Worm (Caenorhabditis elegans) whole organism, young adult: ENCODE data around the gene F54F11.1.

ENCODE experiments used
- B0261.1 ChIP-seq: sonication (generic microtip); optimal IDR thresholded peaks from 2 replicates; lab custom pipeline; 2016; ENCODE audit warnings: mild to moderate bottlenecking, missing genetic modification characterization, moderate library complexity, missing compliant biosample characterization
- F33H1.4 ChIP-seq: fragments of 200-800 bp; sonication (Bioruptor generic); IDR thresholded peaks from 2 replicates; pipeline ENCODE4 v1.3.6; 2022; ENCODE audit warnings: missing genetic modification reagents, missing genetic modification characterization, missing compliant biosample characterization
- F37B4.10 ChIP-seq: fragments of 200-800 bp; sonication (Bioruptor generic); IDR thresholded peaks from 2 replicates; pipeline ENCODE4 v1.3.6; 2022; ENCODE audit warnings: missing genetic modification characterization, missing compliant biosample characterization
- F57A8.1 ChIP-seq: fragments of 200-800 bp; sonication (Bioruptor generic); optimal IDR thresholded peaks from 2 replicates; lab custom pipeline; 2018; ENCODE audit warnings: mild to moderate bottlenecking, missing genetic modification characterization, moderate library complexity, missing compliant biosample characterization
- K11D2.4 ChIP-seq: fragments of 200-800 bp; sonication (Bioruptor generic); IDR thresholded peaks from 2 replicates; pipeline ENCODE4 v1.3.6; 2022; ENCODE audit warnings: missing genetic modification reagents, missing genetic modification characterization, missing compliant biosample characterization
- K12H6.12 ChIP-seq: fragments of 200-800 bp; sonication (Bioruptor generic); optimal IDR thresholded peaks from 2 replicates; lab custom pipeline; 2018; ENCODE audit warnings: mild to moderate bottlenecking, missing genetic modification characterization, missing compliant biosample characterization
- T07F8.4 ChIP-seq: sonication (generic microtip); optimal IDR thresholded peaks from 2 replicates; lab custom pipeline; 2016; ENCODE audit warnings: mild to moderate bottlenecking, missing genetic modification characterization, moderate library complexity, missing compliant biosample characterization
- Y56A3A.18 ChIP-seq: fragments of 200-800 bp; sonication (Bioruptor generic); IDR thresholded peaks from 2 replicates; pipeline ENCODE4 v1.3.6; 2022; ENCODE audit warnings: missing genetic modification reagents, missing genetic modification characterization, missing compliant biosample characterization
- ZK185.1 ChIP-seq: sonication (generic microtip); optimal IDR thresholded peaks from 2 replicates; lab custom pipeline; 2016; ENCODE audit warnings: mild to moderate bottlenecking, missing genetic modification characterization, missing compliant biosample characterization; ENCODE audit not compliant: poor library complexity, severe bottlenecking
- ama-1 ChIP-seq, 3 experiments: fragments of 150-350 bp in 1 of 3; sonication (generic microtip) in 2 of 3; optimal IDR thresholded peaks; 2 replicates each; lab custom pipeline; 2014 to 2018; ENCODE audit warnings: missing biosample characterization in 2 of 3, missing genetic modification characterization in 2 of 3, missing genetic modification reagents in 2 of 3
- aptf-2 ChIP-seq: fragments of 200-800 bp; sonication (Bioruptor generic); conservative IDR thresholded peaks from 2 replicates; pipeline ENCODE4 v1.3.6; 2022; ENCODE audit warnings: missing genetic modification reagents, missing genetic modification characterization, missing compliant biosample characterization
- athp-1 ChIP-seq: sonication (generic microtip); optimal IDR thresholded peaks from 2 replicates; lab custom pipeline; 2017; ENCODE audit warnings: mild to moderate bottlenecking, missing genetic modification characterization, missing compliant biosample characterization
- attf-5 ChIP-seq: fragments of 200-800 bp; sonication (Bioruptor generic); optimal IDR thresholded peaks from 2 replicates; lab custom pipeline; 2018; ENCODE audit warnings: mild to moderate bottlenecking, missing genetic modification characterization, missing compliant biosample characterization
- bed-1 ChIP-seq: fragments of 200-800 bp; sonication (Bioruptor generic); IDR thresholded peaks from 2 replicates; pipeline ENCODE4 v1.3.6; 2022; ENCODE audit warnings: missing genetic modification reagents, missing genetic modification characterization, missing compliant biosample characterization
- bed-2 ChIP-seq: fragments of 200-800 bp; sonication (Bioruptor generic); IDR thresholded peaks from 2 replicates; pipeline ENCODE4 v1.3.6; 2022; ENCODE audit warnings: missing genetic modification reagents, missing genetic modification characterization, missing compliant biosample characterization
- ccch-3 ChIP-seq: fragments of 200-800 bp; sonication (Bioruptor generic); optimal IDR thresholded peaks from 2 replicates; lab custom pipeline; 2018; ENCODE audit warnings: mild to moderate bottlenecking, missing genetic modification characterization, missing compliant biosample characterization
- cebp-2 ChIP-seq: fragments of 200-800 bp; sonication (Bioruptor generic); IDR thresholded peaks from 2 replicates; pipeline ENCODE4 v1.3.6; 2022; ENCODE audit warnings: missing genetic modification characterization, missing compliant biosample characterization
- ceh-100 ChIP-seq: fragments of 200-800 bp; sonication (Bioruptor generic); IDR thresholded peaks from 2 replicates; pipeline ENCODE4 v1.3.6; 2022; ENCODE audit warnings: missing genetic modification reagents, missing genetic modification characterization, missing compliant biosample characterization
- chd-7 ChIP-seq: sonication (generic microtip); optimal IDR thresholded peaks from 2 replicates; lab custom pipeline; 2016; ENCODE audit warnings: mild to moderate bottlenecking, missing genetic modification characterization, moderate library complexity, missing compliant biosample characterization
- dpl-1 ChIP-seq: fragments of 150-350 bp; optimal IDR thresholded peaks from 2 replicates; lab custom pipeline; 2014; ENCODE audit warnings: missing biosample characterization, missing genetic modification reagents, missing genetic modification characterization
- egl-44 ChIP-seq: fragments of 200-800 bp; sonication (Bioruptor generic); IDR thresholded peaks from 2 replicates; pipeline ENCODE4 v1.3.6; 2022; ENCODE audit warnings: missing genetic modification reagents, missing genetic modification characterization, missing compliant biosample characterization
- fkh-3 ChIP-seq: sonication (generic microtip); optimal IDR thresholded peaks from 2 replicates; lab custom pipeline; 2016; ENCODE audit warnings: mild to moderate bottlenecking, missing genetic modification characterization, missing compliant biosample characterization
- him-1 ChIP-seq: sonication (generic microtip); optimal IDR thresholded peaks from 2 replicates; lab custom pipeline; 2016; ENCODE audit warnings: missing genotype, missing genetic modification reagents, missing genetic modification characterization, missing compliant biosample characterization
- hmg-1.2 ChIP-seq: fragments of 200-800 bp; sonication (Bioruptor generic); IDR thresholded peaks from 2 replicates; pipeline ENCODE4 v1.3.6; 2022; ENCODE audit warnings: missing genetic modification reagents, missing genetic modification characterization, missing compliant biosample characterization
- lin-40 ChIP-seq: sonication (generic microtip); optimal IDR thresholded peaks from 2 replicates; lab custom pipeline; 2016; ENCODE audit warnings: missing genetic modification characterization, mild to moderate bottlenecking, missing compliant biosample characterization, missing genotype, missing genetic modification reagents
- lin-54 ChIP-seq: fragments of 200-800 bp; sonication (Bioruptor generic); optimal IDR thresholded peaks from 2 replicates; lab custom pipeline; 2018; ENCODE audit warnings: mild to moderate bottlenecking, missing genetic modification characterization, missing compliant biosample characterization
- lsy-27 ChIP-seq: sonication (generic microtip); optimal IDR thresholded peaks from 2 replicates; lab custom pipeline; 2017; ENCODE audit warnings: missing genetic modification characterization, mild to moderate bottlenecking, missing compliant biosample characterization, antibody characterized with exemption, missing genotype, borderline replicate concordance; ENCODE audit not compliant: insufficient read depth
- mcd-1 ChIP-seq: fragments of 200-800 bp; sonication (Bioruptor generic); IDR thresholded peaks from 2 replicates; pipeline ENCODE4 v1.3.6; 2022; ENCODE audit warnings: missing genetic modification reagents, missing genetic modification characterization, missing compliant biosample characterization
- mel-28 ChIP-seq: sonication (generic microtip); optimal IDR thresholded peaks from 2 replicates; lab custom pipeline; 2016; ENCODE audit warnings: borderline replicate concordance, mild to moderate bottlenecking, missing genetic modification characterization, missing compliant biosample characterization
- nfya-2 ChIP-seq: fragments of 200-800 bp; sonication (Bioruptor generic); IDR thresholded peaks from 2 replicates; pipeline ENCODE4 v1.3.6; 2022; ENCODE audit warnings: missing genetic modification reagents, missing genetic modification characterization, missing compliant biosample characterization
- nfyb-1 ChIP-seq: fragments of 200-800 bp; sonication (Bioruptor generic); IDR thresholded peaks from 2 replicates; pipeline ENCODE4 v1.3.6; 2022; ENCODE audit warnings: missing genetic modification reagents, missing genetic modification characterization, missing compliant biosample characterization
- nhr-90 ChIP-seq: sonication (generic microtip); optimal IDR thresholded peaks from 2 replicates; lab custom pipeline; 2016; ENCODE audit warnings: missing genotype, mild to moderate bottlenecking, missing genetic modification characterization, missing compliant biosample characterization
- pbrm-1 ChIP-seq: fragments of 200-800 bp; sonication (Bioruptor generic); IDR thresholded peaks from 2 replicates; pipeline ENCODE4 v1.3.6; 2022; ENCODE audit warnings: missing genetic modification reagents, missing genetic modification characterization, missing compliant biosample characterization
- snpc-4 ChIP-seq, 5 experiments: fragments of 150-350 bp in 1 of 5; sonication (generic microtip) in 4 of 5; optimal IDR thresholded peaks; 2 replicates each; lab custom pipeline; 2014 to 2018; ENCODE audit warnings: missing genetic modification characterization in 5 of 5, missing biosample characterization in 3 of 5, antibody characterized with exemption in 2 of 5, mild to moderate bottlenecking in 2 of 5, missing compliant biosample characterization in 2 of 5, missing genotype in 2 of 5, moderate library complexity in 2 of 5, missing genetic modification reagents in 1 of 5
- somi-1 ChIP-seq: fragments of 200-800 bp; sonication (Bioruptor generic); optimal IDR thresholded peaks from 2 replicates; lab custom pipeline; 2018; ENCODE audit warnings: mild to moderate bottlenecking, missing genetic modification characterization, missing compliant biosample characterization
- tbx-9 ChIP-seq: sonication (generic microtip); optimal IDR thresholded peaks from 2 replicates; lab custom pipeline; 2016; ENCODE audit warnings: borderline replicate concordance, missing genetic modification characterization, inconsistent platforms, missing compliant biosample characterization
- tlf-1 ChIP-seq: fragments of 200-800 bp; sonication (Bioruptor generic); optimal IDR thresholded peaks from 2 replicates; lab custom pipeline; 2018; ENCODE audit warnings: mild to moderate bottlenecking, missing genetic modification characterization, missing compliant biosample characterization
- xnd-1 ChIP-seq: sonication (generic microtip); optimal IDR thresholded peaks from 2 replicates; lab custom pipeline; 2016; ENCODE audit warnings: missing genotype, missing genetic modification reagents, missing genetic modification characterization, missing compliant biosample characterization
- zfh-2 ChIP-seq: fragments of 200-800 bp; sonication (Bioruptor generic); conservative IDR thresholded peaks from 2 replicates; pipeline ENCODE4 v1.3.6; 2022; ENCODE audit warnings: missing genetic modification reagents, missing genetic modification characterization, missing compliant biosample characterization
- ztf-18 ChIP-seq: sonication (generic microtip); optimal IDR thresholded peaks from 2 replicates; lab custom pipeline; 2016; ENCODE audit warnings: missing genotype, mild to moderate bottlenecking, missing genetic modification characterization, missing compliant biosample characterization
- ztf-25 ChIP-seq: fragments of 200-800 bp; sonication (Bioruptor generic); IDR thresholded peaks from 2 replicates; pipeline ENCODE4 v1.3.6; 2022; ENCODE audit warnings: missing genetic modification reagents, missing genetic modification characterization, missing compliant biosample characterization

Gene F54F11.1

DNA sequence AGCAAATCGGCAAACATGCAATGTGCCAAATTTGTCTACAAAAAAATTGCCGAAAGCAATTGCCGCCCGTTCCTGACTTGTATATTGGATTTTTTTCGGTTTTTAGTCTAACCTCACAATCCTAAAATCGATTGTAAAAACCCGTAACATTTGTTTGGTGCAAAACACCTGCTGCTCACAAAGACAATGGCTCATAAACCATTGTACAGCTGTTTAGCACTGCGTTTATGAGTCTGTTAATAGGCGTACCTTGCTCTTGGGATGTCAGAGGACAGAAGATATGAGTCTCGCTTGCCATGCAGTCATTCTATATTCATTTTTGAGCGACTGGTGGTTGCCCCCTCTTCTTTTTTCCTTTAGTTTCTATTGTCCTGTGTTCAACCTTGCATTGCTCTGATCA lies 31.7 kb upstream of the F54F11.1 start, which contains the start of gene E01G4.5:
TSS of gene E01G4.5 (plus strand) at position 301 of the 400 bp plus-strand sequence.
- TF ChIP-seq tbx-9 (tag; lab: Kevin White, UChicago) = no peak
- no peak for TF ChIP-seq mel-28 (tag; lab: Kevin White, UChicago)
- no peak for TF ChIP-seq athp-1 (tag; lab: Kevin White, UChicago)
- no peak for TF ChIP-seq bed-1 (GFP tag; lab: Robert Waterston, UW)
- TF ChIP-seq dpl-1 (GFP tag; lab: Kevin White, UChicago) = no peak
- TF ChIP-seq K12H6.12 (tag; lab: Kevin White, UChicago) = no peak
- TF ChIP-seq ceh-100 (GFP tag; lab: Robert Waterston, UW) = no peak
- no peak for TF ChIP-seq ztf-18 (tag; lab: Kevin White, UChicago)
- no peak for TF ChIP-seq tlf-1 (GFP tag; lab: Kevin White, UChicago)
- TF ChIP-seq, all 124 proteins: peak for 0

DNA sequence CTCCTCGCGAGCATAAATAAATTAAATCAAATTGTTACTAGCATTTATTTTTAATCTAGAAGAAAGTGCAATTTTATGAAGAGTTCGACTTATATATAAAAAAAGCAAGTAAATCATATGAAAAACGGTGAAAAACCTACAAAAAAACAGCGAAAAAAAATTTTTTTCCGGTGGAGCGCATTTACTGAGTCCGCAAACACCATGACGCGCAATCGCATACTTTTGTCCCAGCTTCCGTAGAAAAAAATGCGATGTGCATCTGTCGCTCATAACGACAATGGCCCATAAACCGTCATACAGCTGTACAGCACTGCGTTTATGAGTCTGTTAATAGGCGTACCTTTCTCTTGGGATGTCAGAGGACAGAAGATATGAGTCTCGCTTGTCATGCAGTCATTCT lies 26.5 kb upstream of the F54F11.1 start:
- TF ChIP-seq hmg-1.2 (GFP tag; lab: Robert Waterston, UW) = no peak
- TF ChIP-seq ztf-25 (GFP tag; lab: Robert Waterston, UW) = no peak
- TF ChIP-seq egl-44 (GFP tag; lab: Robert Waterston, UW) = no peak
- no peak for TF ChIP-seq snpc-4 (GFP tag; optimal IDR thresholded peaks at IDR 0.05; lab: Kevin White, UChicago)
- peak in 1 of 4 experiments; percentile 23 for TF ChIP-seq snpc-4 (tag; optimal IDR thresholded peaks at IDR 0.05; lab: Kevin White, UChicago)
- no peak for TF ChIP-seq ama-1 (optimal IDR thresholded peaks at IDR 0.05; lab: Kevin White, UChicago)
- no peak for TF ChIP-seq ama-1 (GFP tag; optimal IDR thresholded peaks at IDR 0.05; lab: Kevin White, UChicago)
- TF ChIP-seq him-1 (tag; lab: Kevin White, UChicago) = no peak
- TF ChIP-seq attf-5 (GFP tag; lab: Kevin White, UChicago) = peak; percentile 20
- peak; percentile 26 for TF ChIP-seq lin-40 (tag; lab: Kevin White, UChicago)
- TF ChIP-seq Y56A3A.18 (GFP tag; lab: Robert Waterston, UW) = no peak
- TF ChIP-seq F33H1.4 = no peak
- peak; percentile 93 for TF ChIP-seq mcd-1 (GFP tag; lab: Robert Waterston, UW)
- TF ChIP-seq, all 124 proteins: peak for 4

DNA sequence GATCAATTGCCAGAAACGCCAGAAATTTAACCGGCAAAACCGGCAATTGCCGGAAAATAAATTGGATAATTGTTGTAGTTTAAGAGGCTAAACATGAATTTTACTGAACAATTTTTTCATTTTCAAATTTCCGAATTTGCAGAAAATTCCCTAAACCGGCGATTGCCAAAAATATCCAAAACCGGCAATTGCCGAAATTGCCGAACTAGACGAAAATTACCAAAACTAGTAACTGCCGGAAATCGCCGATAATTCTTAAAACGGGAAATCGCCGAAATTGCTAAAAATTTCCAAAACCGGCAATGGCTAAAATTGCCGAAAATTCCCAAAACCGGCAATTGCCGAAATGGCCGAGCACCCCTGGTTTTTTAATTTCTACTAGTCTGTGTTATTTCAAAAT lies 24.3 kb upstream of the F54F11.1 start:
- no peak for TF ChIP-seq nfyb-1 (GFP tag; lab: Robert Waterston, UW)
- TF ChIP-seq fkh-3 (tag; lab: Kevin White, UChicago) = no peak
- TF ChIP-seq him-1 (tag; lab: Kevin White, UChicago) = no peak
- TF ChIP-seq xnd-1 (tag; lab: Kevin White, UChicago) = no peak

DNA sequence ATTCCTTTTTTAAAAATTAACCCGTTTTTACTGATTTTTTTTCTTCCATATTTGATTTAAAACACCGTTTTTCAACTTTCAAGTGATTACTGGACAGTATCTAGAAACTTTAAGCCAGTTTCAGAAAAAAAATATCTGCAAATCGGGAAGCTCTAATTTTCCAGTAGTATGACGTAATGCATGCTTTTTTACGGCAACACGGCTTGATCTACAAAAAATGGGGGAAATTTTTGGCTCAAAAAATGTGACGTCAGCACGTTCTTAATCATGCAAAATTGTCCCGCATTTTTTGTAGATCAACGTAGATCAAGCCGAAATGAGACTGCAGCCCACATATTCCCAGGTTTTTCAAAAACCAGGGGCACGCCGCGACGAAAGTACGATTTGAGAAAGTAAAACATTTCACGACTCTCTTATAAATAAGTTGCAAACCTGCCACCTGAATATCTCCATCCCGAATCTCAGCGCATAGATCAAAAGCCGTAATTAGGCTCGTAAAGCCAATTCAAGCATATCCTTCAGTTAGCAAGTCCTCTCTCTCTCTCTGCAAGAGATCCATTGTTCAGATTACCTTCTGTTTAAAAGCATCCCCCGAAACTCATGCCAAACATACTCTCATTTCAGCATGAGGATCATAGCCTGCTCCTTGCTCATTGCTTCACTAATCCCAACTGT lies 21.8 kb upstream of the F54F11.1 start, which contains the start of gene E01G4.6:
TSS of gene E01G4.6 (plus strand) at position 625 of the 675 bp plus-strand sequence.
- TF ChIP-seq lin-54 (GFP tag; lab: Kevin White, UChicago) (no peak), nhr-90 (tag; lab: Kevin White, UChicago) (no peak), ZK185.1 (tag; lab: Kevin White, UChicago) (no peak), zfh-2 (GFP tag; lab: Robert Waterston, UW) (no peak), cebp-2 (GFP tag; lab: Robert Waterston, UW) (no peak), lsy-27 (tag; lab: Kevin White, UChicago) (no peak), nfya-2 (GFP tag; lab: Robert Waterston, UW) (no peak), tbx-9 (tag; lab: Kevin White, UChicago) (no peak), F57A8.1 (GFP tag; lab: Kevin White, UChicago) (no peak), ccch-3 (GFP tag; lab: Kevin White, UChicago) (no peak), K11D2.4 (GFP tag; lab: Robert Waterston, UW) (no peak), bed-2 (no peak), T07F8.4 (no peak), F37B4.10 (GFP tag; lab: Robert Waterston, UW) (no peak), chd-7 (tag; lab: Kevin White, UChicago) (no peak), somi-1 (no peak), pbrm-1 (GFP tag; lab: Robert Waterston, UW) (no peak), B0261.1 (no peak), aptf-2 (GFP tag; lab: Robert Waterston, UW) (no peak)
